Fruit fly (Drosophila melanogaster): Measurements from ENCODE around the gene CG33777.
A peak's percentile ranks its signal among the peaks of the same experiment; 100 is the strongest.

Gene CG33777

DNA sequence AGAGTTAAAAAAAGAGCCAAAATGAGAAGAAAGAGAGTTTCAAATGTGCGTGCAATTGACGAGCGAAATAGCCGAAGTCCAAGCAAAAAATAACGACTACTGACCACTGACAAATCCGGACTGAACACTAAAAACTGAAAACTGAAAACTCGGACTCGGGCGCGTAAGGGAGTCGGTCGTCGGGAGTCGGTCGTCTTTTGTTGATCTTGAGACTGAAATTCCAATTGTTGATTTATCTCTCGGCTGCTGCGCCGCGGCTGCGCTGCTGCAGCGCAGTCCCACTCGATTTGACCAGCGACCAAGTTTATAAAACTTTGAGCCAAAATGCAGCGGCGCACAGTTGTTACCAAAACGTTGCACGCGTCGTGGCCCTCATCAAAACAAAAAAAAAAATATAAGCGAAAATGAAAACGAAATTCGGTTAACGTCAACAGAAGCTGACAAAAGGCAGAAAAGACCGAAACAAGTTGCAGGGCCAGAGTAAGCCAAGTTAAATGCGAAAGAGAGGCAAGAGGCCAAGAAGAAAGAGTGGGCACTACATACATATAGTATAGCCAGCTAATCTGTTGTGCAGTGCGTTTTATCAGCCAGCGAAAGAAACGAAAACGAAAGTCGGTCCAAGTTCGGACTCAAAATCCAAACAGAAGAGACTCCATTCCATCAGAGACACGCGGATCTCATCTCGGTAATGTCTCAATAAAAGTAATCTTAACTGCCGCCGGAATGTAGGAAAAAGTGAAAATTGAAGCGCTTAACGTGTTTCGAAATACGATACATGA is 22.0 kb downstream of the CG33777 start, which contains the start of gene CG11353 (continued):
- TF ChIP-seq chinmo (GFP tag; IDR thresholded peaks at IDR 0.05; ENCODE audit: partially characterized antibody) (0 out of 4 replicates have a peak, but pooled peaks have one; percentile 13), Xbp1 (GFP tag; optimal IDR thresholded peaks at IDR 0.05) (no peak), Pdp1 (GFP tag; optimal IDR thresholded peaks at IDR 0.05) (no peak), pros (GFP tag; optimal IDR thresholded peaks at IDR 0.05) (peak; percentile 58), oc (tag; optimal IDR thresholded peaks at IDR 0.05) (peak; percentile 15), Atf3 (GFP tag; optimal IDR thresholded peaks at IDR 0.05) (no peak)

dm6 chr3L:4531941-4532478 is 23.0 kb downstream of the CG33777 start, which contains the start of gene Tie:
Tie (minus strand) TSS chr3L:4532145.
- TF ChIP-seq NC2α (GFP tag; optimal IDR thresholded peaks at IDR 0.05) (no peak), row (GFP tag; IDR thresholded peaks at IDR 0.05) (no peak), cas (GFP tag; IDR thresholded peaks at IDR 0.05) (no peak), CG8478 (optimal IDR thresholded peaks at IDR 0.05) (no peak), CG15514 (GFP tag; optimal IDR thresholded peaks at IDR 0.05) (peak; percentile 35), CG3407 (GFP tag; optimal IDR thresholded peaks at IDR 0.05) (no peak), maf-S (GFP tag; optimal IDR thresholded peaks at IDR 0.05) (no peak), CG34224 (GFP tag; IDR thresholded peaks at IDR 0.05; ENCODE audit: partially characterized antibody) (no peak; the same call in 2 of the 3 replicates), CG12155 (GFP tag; optimal IDR thresholded peaks at IDR 0.05) (no peak), jumu (GFP tag; optimal IDR thresholded peaks at IDR 0.05) (no peak), tup (GFP tag; optimal IDR thresholded peaks at IDR 0.05) (no peak), Mrtf (GFP tag; IDR thresholded peaks at IDR 0.05) (no peak), CG4282 (GFP tag; optimal IDR thresholded peaks at IDR 0.05) (no peak), da (GFP tag; optimal IDR thresholded peaks at IDR 0.05) (no peak), prd (optimal IDR thresholded peaks at IDR 0.05) (no peak), prd (GFP tag; IDR thresholded peaks at IDR 0.05) (no peak), sens-2 (GFP tag; IDR thresholded peaks at IDR 0.05) (no peak), CG7745 (tag; optimal IDR thresholded peaks at IDR 0.05) (no peak), B-H1 (GFP tag; IDR thresholded peaks at IDR 0.05) (no peak), CG9876 (GFP tag; optimal IDR thresholded peaks at IDR 0.05) (no peak), CG17359 (tag; optimal IDR thresholded peaks at IDR 0.05) (no peak), br (optimal IDR thresholded peaks at IDR 0.05) (no peak), CG15011 (GFP tag; optimal IDR thresholded peaks at IDR 0.05) (no peak), odd (GFP tag; optimal IDR thresholded peaks at IDR 0.05) (no peak), nom (GFP tag; optimal IDR thresholded peaks at IDR 0.05) (peak; percentile 32), CG32532 (GFP tag; IDR thresholded peaks at IDR 0.05) (peak; percentile 49; the same call in 1 of the 2 replicates), Doc2 (GFP tag; IDR thresholded peaks at IDR 0.05) (no peak), exex (tag; optimal IDR thresholded peaks at IDR 0.05) (no peak), schlank (tag; optimal IDR thresholded peaks at IDR 0.05) (no peak), cg (GFP tag; optimal IDR thresholded peaks at IDR 0.05) (no peak), so (GFP tag; IDR thresholded peaks at IDR 0.05) (no peak), Vsx1 (GFP tag; optimal IDR thresholded peaks at IDR 0.05) (no peak), CG30431 (GFP tag; optimal IDR thresholded peaks at IDR 0.05) (no peak), Ets65A (GFP tag) (no peak), wek (GFP tag; optimal IDR thresholded peaks at IDR 0.05) (no peak), CG4424 (GFP tag; optimal IDR thresholded peaks at IDR 0.05) (no peak), zfh2 (GFP tag; optimal IDR thresholded peaks at IDR 0.05) (no peak), Bgb (GFP tag; IDR thresholded peaks at IDR 0.05; ENCODE audit: partially characterized antibody) (peak; percentile 27; the same call in 1 of the 2 replicates), CG8924 (tag; optimal IDR thresholded peaks at IDR 0.05) (no peak), dmrt11E (tag; optimal IDR thresholded peaks at IDR 0.05) (no peak), stc (GFP tag; IDR thresholded peaks at IDR 0.05) (no peak), CG4360 (GFP tag; IDR thresholded peaks at IDR 0.05) (no peak), CG15073 (GFP tag; optimal IDR thresholded peaks at IDR 0.05) (no peak)

Data from whole organism, embryonic.